Fruit fly (Drosophila melanogaster) whole organism, larva: ENCODE data around the gene CG13445.

Experiments used
- noc ChIP-seq: fragments of 200-800 bp; sonication (Bioruptor generic); optimal IDR thresholded peaks from 3 replicates; lab custom pipeline; 2019; ENCODE audit warnings: missing biosample characterization, mild to moderate bottlenecking, missing genetic modification characterization, moderate library complexity

The CG13445 gene

DNA sequence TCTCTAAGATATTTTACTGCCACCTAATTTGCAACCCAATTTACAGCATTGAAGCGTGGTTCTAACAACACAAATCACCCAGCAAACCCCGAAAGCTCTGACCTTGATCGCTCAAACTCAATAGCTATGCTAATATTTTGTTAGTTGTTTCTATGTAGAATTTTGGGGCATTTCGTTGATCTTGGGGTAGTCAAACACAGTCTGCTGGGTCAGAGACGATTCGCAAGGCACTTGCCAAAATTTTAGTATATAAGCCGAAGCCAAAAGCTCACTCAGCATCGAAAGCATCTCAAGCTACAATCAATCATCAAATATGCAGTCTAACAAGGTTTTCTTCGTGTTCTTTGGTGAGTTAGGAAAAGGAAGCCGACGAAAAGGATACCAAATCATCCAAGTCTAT, at the start of gene CG13445:
Gene CG13445 (plus strand): TSS at position 301 of the 400 bp plus-strand sequence.
- TF ChIP-seq noc (tag; lab: Kevin White, UChicago) = no peak

dm6 chr3L:15760467-15760866, 48.8 kb upstream of the CG13445 start:
- TF ChIP-seq noc (tag; lab: Kevin White, UChicago) = no peak

dm6 chr3L:15761918-15762317, 47.4 kb upstream of the CG13445 start:
- TF ChIP-seq noc (tag; lab: Kevin White, UChicago) = no peak

DNA sequence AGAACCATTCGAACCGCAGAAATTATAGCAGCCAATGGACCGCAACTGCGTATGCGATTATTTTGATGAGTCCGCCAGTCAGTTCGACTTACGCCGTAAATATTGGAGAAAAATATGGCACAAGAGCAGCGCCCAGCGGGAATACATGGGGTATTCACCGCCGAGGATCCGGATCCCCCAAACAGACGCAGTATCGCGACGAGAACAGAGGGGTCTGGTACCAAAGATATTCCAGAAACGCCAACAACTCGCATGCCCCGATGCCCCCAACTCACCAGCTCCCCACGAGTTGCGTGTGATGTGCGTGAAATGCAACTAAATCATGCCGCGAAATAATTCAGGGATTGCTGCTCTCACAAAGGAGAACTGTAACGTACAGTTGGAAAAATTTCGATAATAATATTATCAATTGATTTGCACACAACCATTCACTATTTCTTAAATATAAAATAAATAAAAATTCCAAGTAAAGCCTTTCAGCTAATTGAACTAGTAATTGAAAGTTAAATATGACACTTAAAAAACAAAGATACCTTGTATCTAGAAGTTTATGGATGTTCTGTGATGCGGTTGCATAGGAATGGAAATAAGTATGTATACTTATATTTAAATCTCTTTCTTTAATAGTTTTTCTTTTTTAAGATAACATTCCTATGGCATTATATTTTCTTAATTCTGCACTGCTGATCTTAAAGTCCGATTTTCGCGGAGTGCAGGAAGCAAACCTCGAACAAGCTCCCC, 46.7 kb upstream of the CG13445 start:
- no peak for TF ChIP-seq noc (tag; lab: Kevin White, UChicago)

DNA sequence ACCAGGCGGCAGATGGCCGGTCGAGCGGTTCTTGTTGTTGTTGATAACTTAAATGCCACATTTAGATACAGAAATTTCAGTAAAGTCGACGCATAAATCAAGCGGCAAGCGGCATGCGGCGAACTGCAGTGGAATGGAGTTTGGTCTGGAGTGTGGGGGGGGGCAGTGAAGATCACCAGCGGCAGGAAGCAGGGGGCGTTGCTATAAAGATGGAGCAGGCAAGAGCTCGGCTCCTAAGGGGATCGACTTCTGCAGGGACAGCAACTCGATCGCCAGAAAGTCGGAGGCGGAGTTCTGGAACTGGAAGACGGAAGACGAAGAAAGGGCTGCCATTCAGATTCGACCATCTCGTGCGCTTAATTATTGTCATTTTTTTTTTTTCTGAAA, 46.1 kb upstream of the CG13445 start:
- TF ChIP-seq noc (tag; lab: Kevin White, UChicago) = no peak

DNA sequence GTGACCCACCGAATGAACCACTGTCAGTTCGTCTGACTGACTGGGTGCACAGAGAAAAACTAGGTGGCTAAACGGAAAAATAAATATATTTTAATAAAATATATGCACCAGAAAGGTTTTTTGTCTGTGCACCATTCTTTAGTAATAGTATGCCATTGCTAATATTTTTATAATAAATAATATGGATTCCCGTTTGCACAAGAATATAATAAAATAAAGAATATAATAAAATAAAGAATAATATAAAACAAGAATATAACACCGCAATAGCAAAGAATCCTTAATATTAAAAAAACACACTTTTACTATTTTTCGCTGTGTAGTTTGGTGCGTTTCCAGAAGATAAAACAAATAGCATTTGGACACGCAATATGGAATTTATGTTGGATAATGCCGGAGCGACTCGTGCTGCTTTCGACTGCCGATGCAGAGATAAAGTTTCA, 40.3 kb upstream of the CG13445 start:
- TF ChIP-seq noc (tag; lab: Kevin White, UChicago) = no peak

DNA sequence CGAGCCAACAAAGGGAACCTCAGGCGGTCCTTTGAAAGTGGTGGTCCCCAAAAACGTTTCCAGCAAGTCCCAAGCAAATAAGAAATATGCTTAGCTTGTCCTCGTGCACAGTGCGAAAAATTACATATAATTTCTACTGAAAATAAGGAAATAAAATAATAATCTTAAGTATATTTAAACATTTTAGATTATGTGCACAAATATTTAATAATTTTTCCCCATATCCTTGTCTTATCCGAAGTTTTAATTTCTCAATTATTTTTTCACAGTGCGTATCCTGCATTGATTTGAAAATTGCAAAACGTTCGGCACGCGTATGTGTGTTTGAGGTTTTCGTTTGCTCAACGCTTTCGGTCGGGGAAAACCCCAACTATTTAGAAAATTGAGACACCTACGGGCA, 37.7 kb upstream of the CG13445 start:
- TF ChIP-seq noc (tag; lab: Kevin White, UChicago) = no peak

dm6 chr3L:15772239-15772638, 37.0 kb upstream of the CG13445 start:
- TF ChIP-seq noc (tag; lab: Kevin White, UChicago) = peak; percentile 11

dm6 chr3L:15775498-15775897, 33.8 kb upstream of the CG13445 start:
- no peak for TF ChIP-seq noc (tag; lab: Kevin White, UChicago)

- TF ChIP-seq noc (tag; lab: Kevin White, UChicago) = no peak
Observed at dm6 chr3L:15777383-15777782, 31.9 kb upstream of the CG13445 start.

dm6 chr3L:15777839-15778238, 31.4 kb upstream of the CG13445 start:
- no peak for TF ChIP-seq noc (tag; lab: Kevin White, UChicago)

DNA sequence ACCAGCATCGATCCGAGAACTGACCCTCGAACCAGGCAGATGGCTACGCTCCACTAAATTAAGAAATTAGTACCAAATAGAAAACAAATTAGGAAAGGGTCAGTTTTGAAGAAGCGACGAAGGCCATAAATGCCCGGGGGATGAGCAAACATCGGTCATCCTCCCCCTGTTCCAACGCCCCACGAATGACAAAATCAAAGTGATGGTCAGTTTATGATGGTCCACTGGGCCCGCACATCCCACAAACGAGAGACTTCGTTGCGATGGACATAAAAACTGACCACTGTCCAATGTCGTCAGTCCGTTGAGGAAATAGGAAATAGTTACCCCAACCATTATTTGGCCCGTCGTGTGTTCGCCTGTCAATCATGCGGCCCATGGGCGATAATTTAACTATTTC, 30.3 kb upstream of the CG13445 start:
- no peak for TF ChIP-seq noc (tag; lab: Kevin White, UChicago)

DNA sequence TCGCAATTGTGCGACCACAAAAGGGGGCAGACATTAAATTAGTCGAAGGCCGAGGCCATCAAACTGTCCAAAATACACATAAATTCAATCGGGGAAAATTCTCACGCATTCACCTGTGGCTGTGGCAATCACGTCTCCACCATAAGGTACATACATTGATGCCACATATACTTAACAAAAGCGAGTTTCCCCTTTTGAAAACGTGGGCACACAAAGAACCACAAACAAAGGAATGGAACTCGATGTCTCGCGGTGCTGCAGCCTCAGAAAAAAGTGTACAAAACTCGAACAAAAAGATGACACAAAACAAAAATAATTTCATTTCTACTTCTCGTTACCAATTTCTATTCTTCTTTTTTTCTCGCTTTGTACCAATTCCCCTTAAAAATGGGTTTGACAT, 23.9 kb upstream of the CG13445 start:
- TF ChIP-seq noc (tag; lab: Kevin White, UChicago) = no peak

DNA sequence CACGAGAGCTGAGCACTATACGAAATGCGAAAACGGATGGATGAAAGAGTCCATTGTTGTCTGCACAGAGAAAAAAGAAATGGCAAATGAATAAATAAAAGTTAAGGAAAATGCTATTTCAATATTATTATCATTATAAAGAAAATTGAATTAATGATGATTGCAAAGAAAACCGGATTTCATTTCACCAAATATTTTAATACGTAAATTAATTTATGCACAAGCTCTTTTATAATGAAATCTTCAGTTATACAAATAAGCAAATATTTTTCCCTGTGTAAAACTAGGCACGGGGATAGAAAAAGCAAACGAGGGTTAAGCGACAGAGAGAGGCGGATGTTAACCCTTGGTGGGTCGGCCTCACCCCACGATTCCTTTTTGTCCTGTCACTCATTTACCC, 21.9 kb upstream of the CG13445 start:
- TF ChIP-seq noc (tag; lab: Kevin White, UChicago) = no peak

DNA sequence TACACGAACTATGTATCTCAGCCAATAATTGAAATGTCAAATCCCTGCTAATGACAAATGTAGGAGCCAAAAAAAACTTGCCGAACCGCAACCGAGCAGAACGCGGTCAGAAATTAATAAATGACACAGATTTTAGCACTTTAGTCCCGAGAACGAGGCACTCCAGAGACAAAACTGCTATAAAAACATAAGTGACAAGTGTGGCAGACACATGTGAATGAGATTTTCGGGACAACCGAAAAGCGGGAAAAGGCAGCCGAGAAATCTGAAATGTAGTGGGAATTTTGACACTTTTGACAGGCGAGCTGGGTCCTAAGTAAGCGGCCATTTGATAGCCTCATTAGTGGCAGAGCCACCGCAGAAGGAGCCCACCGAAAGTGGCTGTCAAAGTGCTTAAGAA, 18.2 kb upstream of the CG13445 start:
- no peak for TF ChIP-seq noc (tag; lab: Kevin White, UChicago)

DNA sequence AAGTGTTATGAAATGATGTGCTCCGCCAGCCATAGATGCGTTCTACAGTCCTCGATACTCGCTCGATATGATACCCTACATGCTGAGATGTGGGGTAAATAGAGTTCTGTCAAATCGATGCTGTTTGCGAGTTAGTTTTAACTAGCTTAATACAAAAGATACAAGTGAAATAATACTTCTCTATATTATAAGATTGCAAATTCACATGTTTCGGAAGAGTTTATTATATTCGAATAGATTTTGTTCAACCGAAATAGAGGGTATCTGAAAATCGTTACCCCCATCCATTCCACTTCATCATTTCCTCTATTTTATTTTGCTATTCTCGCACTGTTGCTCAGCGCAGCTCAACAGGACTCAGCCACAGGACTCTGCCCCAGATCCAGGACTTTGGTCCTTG, 15.0 kb upstream of the CG13445 start:
- TF ChIP-seq noc (tag; lab: Kevin White, UChicago) = no peak

dm6 chr3L:15802117-15802516, 7.2 kb upstream of the CG13445 start:
- no peak for TF ChIP-seq noc (tag; lab: Kevin White, UChicago)

- TF ChIP-seq noc (tag; lab: Kevin White, UChicago) = no peak
Observed at dm6 chr3L:15802655-15803054, 6.6 kb upstream of the CG13445 start.
